Worm (Caenorhabditis elegans) whole organism, L1 larva: ENCODE results near the gene srx-77.

Experiments
- aha-1 ChIP-seq: fragments of 150-350 bp; optimal IDR thresholded peaks from 2 replicates; lab custom pipeline; 2014; ENCODE audit warnings: missing biosample characterization, missing genetic modification characterization
- alr-1 ChIP-seq: fragments of 200-800 bp; sonication (Bioruptor generic); optimal IDR thresholded peaks from 2 replicates; lab custom pipeline; 2018; ENCODE audit warnings: borderline replicate concordance, mild to moderate bottlenecking, missing genetic modification characterization, missing compliant biosample characterization
- ceh-82 ChIP-seq, 3 experiments: fragments of 150-350 bp in 1 of 3; sonication (generic microtip) in 2 of 3; optimal IDR thresholded peaks; 2 replicates each; lab custom pipeline; 2014 to 2017; ENCODE audit warnings: missing biosample characterization in 3 of 3, missing genetic modification characterization in 3 of 3
- ceh-90 ChIP-seq: sonication (generic microtip); optimal IDR thresholded peaks from 2 replicates; lab custom pipeline; 2016; ENCODE audit warnings: missing genetic modification characterization, missing compliant biosample characterization
- efl-1 ChIP-seq, 4 experiments: fragments of 150-350 bp; optimal IDR thresholded peaks in 3 of 4; peaks in 1 of 4; 1 replicate in 1 of 4; 2 replicates in 3 of 4; lab custom pipeline; 2014; ENCODE audit warnings: missing biosample characterization in 2 of 4, missing genetic modification characterization in 2 of 4, missing genetic modification reagents in 2 of 4
- ets-5 ChIP-seq: fragments of 200-800 bp; sonication (Bioruptor generic); IDR thresholded peaks from 2 replicates; pipeline ENCODE4 v1.3.6; 2022; ENCODE audit warnings: missing genetic modification characterization, missing compliant biosample characterization
- lsy-2 ChIP-seq, 2 experiments: fragments of 150-350 bp; optimal IDR thresholded peaks; 2 replicates each; lab custom pipeline; 2014; ENCODE audit warnings: missing biosample characterization in 2 of 2, missing genetic modification characterization in 2 of 2
- nhr-12 ChIP-seq: sonication (generic microtip); optimal IDR thresholded peaks from 2 replicates; lab custom pipeline; 2017; ENCODE audit warnings: missing biosample characterization, missing genetic modification characterization
- nhr-28 ChIP-seq: fragments of 150-350 bp; optimal IDR thresholded peaks from 2 replicates; lab custom pipeline; 2014; ENCODE audit warnings: missing biosample characterization, missing genetic modification characterization
- rnt-1 ChIP-seq: sonication (generic microtip); optimal IDR thresholded peaks from 2 replicates; lab custom pipeline; 2016; ENCODE audit warnings: mild to moderate bottlenecking, missing genetic modification characterization, moderate library complexity, missing compliant biosample characterization
- sox-4 ChIP-seq: sonication (generic microtip); optimal IDR thresholded peaks from 2 replicates; lab custom pipeline; 2016; ENCODE audit warnings: missing genetic modification characterization, missing compliant biosample characterization
- unc-62 ChIP-seq: fragments of 150-350 bp; optimal IDR thresholded peaks from 2 replicates; lab custom pipeline; 2014; ENCODE audit warnings: missing biosample characterization, missing genetic modification reagents, missing genetic modification characterization

DNA sequence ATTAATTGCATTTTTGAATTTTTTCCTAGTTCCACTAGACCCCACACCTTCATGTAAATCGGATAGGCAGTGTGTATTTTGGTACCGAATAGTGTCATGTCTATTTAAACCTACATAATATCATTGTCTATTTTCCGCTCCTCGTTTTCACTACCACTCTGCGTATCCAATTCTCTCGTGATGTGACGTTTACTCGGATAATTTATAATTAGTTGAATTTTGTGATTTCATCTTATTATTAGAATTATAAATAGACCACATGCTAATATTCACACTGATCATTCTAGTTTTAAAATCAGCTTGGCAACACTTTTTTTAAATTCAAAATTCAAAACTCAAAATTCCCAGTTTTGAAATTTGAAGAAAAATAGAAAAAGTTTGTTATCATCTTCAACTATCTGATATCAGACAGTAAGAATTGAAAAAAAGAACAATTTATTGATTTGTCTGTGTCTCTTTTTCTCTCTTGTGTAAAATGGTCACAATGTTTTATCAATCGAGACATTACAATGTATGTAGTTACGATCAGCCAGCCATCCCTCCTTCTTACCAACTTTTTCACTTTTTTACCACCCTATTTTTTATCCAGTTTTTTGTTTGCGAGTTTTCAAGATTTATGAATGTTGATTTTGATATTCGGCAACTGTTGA is 27.9 kb downstream of the srx-77 start:
- TF ChIP-seq ceh-90 (no peak), sox-4 (tag; lab: Kevin White, UChicago) (no peak), nhr-28 (tag; lab: Kevin White, UChicago) (no peak), aha-1 (tag; lab: Kevin White, UChicago) (no peak), lsy-2 (tag; optimal IDR thresholded peaks at IDR 0.05; lab: Kevin White, UChicago) (peak in 1 of 2 experiments; percentile 8), ceh-82 (tag; optimal IDR thresholded peaks at IDR 0.05; lab: Kevin White, UChicago) (no peak), efl-1 (optimal IDR thresholded peaks at IDR 0.05; lab: Kevin White, UChicago) (no peak), efl-1 (GFP tag; optimal IDR thresholded peaks at IDR 0.05 in 1 of 2; lab: Kevin White, UChicago) (no peak), rnt-1 (no peak), nhr-12 (tag; lab: Kevin White, UChicago) (no peak), unc-62 (no peak), alr-1 (tag; lab: Kevin White, UChicago) (no peak), ets-5 (GFP tag; lab: Robert Waterston, UW) (no peak)
